Fruit fly (Drosophila melanogaster) whole organism, embryonic: ENCODE results near the gene CG6051.
A peak's percentile ranks its signal among the peaks of the same experiment; 100 is the strongest.

ENCODE experiments used
- CG11560 ChIP-seq: fragments of 200-800 bp; sonication (Bioruptor generic); IDR thresholded peaks from 3 replicates; pipeline ENCODE4 v1.3.6; 2022; ENCODE audit warnings: missing biosample characterization, missing genetic modification characterization
- CG13624 ChIP-seq: fragments of 200-800 bp; sonication (Bioruptor generic); optimal IDR thresholded peaks from 2 replicates; lab custom pipeline; 2016; ENCODE audit warnings: missing biosample characterization, missing genetic modification characterization
- NK7.1 ChIP-seq: fragments of 200-800 bp; sonication (Bioruptor generic); optimal IDR thresholded peaks from 3 replicates; lab custom pipeline; 2016; ENCODE audit warnings: missing biosample characterization, missing genetic modification characterization

dm6 chr3R:27135692-27136641 is 14.9 kb downstream of the CG6051 start:
- peak; percentile 30 for TF ChIP-seq CG13624 (GFP tag; lab: Kevin White, UChicago)
- no peak for TF ChIP-seq CG11560
- TF ChIP-seq NK7.1 (GFP tag; lab: Kevin White, UChicago) = peak; percentile 62
